Fruit fly (Drosophila melanogaster) whole organism, larva: ENCODE results near the gene Spn38F.

Experiments
- noc ChIP-seq: fragments of 200-800 bp; sonication (Bioruptor generic); optimal IDR thresholded peaks from 3 replicates; lab custom pipeline; 2019; ENCODE audit warnings: missing biosample characterization, mild to moderate bottlenecking, missing genetic modification characterization, moderate library complexity

Spn38F gene

dm6 chr2L:20793881-20794280, 43.9 kb downstream of the Spn38F start:
- TF ChIP-seq noc (tag; lab: Kevin White, UChicago) = no peak

DNA sequence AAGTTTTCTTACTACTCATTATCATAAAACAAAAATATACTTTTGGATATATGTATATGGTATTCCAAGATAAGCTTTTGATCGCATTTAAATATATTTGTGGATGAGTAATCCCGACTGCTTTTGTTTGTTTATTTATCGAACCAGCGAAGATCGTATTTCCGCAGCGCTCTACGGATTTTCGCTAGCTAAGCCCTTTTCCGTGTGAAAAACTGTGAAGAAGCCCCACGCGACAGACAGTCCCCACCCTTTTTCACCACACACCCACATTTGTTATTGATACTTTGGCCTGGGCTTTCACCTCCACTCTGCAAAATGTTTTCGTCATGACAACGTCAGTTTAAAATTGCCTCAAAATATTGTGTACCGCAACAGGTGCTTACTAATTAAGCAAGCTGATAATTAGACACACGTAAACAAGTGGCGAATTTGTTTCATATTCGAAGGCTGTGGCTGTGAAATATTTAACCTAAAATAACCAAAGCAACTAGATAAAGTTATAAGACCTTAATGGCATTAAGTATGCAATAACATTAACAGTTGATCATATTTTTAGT, 44.7 kb downstream of the Spn38F start:
- no peak for TF ChIP-seq noc (tag; lab: Kevin White, UChicago)

DNA sequence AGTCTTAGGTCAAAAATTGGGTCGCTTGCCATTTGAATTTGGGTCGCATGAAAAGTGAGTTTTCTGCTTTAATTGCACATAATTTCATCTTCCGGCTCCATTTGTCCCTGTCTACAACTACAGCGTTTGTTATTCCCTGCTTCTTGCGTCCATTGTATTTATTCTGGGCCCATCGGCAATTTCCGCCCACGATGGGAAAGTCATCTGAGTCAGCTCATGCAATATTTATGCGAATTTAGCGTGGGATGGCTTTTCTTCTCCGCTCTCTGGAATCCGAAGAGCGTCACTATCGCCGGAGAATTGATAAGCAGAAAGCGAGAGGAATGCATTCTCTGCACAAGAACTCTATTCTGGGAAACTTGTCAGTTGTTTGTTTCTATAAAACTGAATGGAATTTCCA, 45.3 kb downstream of the Spn38F start:
- no peak for TF ChIP-seq noc (tag; lab: Kevin White, UChicago)

DNA sequence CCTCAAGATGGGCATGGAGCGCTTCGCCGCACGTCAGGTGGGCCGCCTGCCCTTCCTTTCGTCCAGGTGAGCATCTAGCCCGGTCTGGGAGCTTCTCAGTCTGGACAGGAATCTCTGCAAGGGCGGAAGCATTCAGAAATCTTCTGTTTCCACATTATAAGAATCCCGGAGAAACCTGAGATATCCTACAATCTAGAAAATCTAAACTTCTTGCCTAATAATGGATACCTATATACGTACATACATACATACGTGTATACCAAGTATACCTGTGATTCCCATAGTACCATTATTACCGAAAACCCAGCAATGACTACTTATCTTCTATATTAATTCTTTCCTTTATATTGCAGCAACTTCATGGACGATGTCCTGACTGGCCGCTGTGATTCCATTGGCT, 49.7 kb downstream of the Spn38F start:
- no peak for TF ChIP-seq noc (tag; lab: Kevin White, UChicago)

dm6 chr2L:20787271-20787791, 50.5 kb downstream of the Spn38F start, which contains the start of gene Pomp:
Pomp (plus strand) TSS chr2L:20787656.
- peak; percentile 37 for TF ChIP-seq noc (tag; lab: Kevin White, UChicago)
